Fruit fly (Drosophila melanogaster) whole organism, embryonic: ENCODE data around the gene Cyp318a1.

ENCODE experiments used
- ATbp ChIP-seq: fragments of 200-800 bp; sonication (Bioruptor generic); optimal IDR thresholded peaks from 2 replicates; lab custom pipeline; 2017; ENCODE audit warnings: missing biosample characterization, mild to moderate bottlenecking, missing genetic modification characterization, missing genetic modification reagents
- Antp ChIP-seq: fragments of 200-800 bp; sonication (Bioruptor generic); optimal IDR thresholded peaks from 3 replicates; lab custom pipeline; 2016; ENCODE audit warnings: missing biosample characterization, missing genetic modification characterization
- Blimp-1 ChIP-seq: fragments of 200-800 bp; sonication (Bioruptor generic); optimal IDR thresholded peaks from 3 replicates; lab custom pipeline; 2018; ENCODE audit warnings: missing biosample characterization, missing genetic modification characterization, mild to moderate bottlenecking, moderate library complexity, missing genetic modification reagents
- CG10147 ChIP-seq: fragments of 200-800 bp; sonication (Bioruptor generic); optimal IDR thresholded peaks from 2 replicates; lab custom pipeline; 2019; ENCODE audit warnings: missing biosample characterization, mild to moderate bottlenecking, missing genetic modification characterization, moderate library complexity
- CG10267 ChIP-seq: fragments of 200-800 bp; sonication (Bioruptor generic); optimal IDR thresholded peaks from 2 replicates; lab custom pipeline; 2018; ENCODE audit warnings: missing biosample characterization, mild to moderate bottlenecking, missing genetic modification characterization, moderate library complexity
- CG10366 ChIP-seq: fragments of 200-800 bp; sonication (Bioruptor generic); IDR thresholded peaks from 2 replicates; pipeline ENCODE4 v1.3.6; 2022; ENCODE audit warnings: missing biosample characterization, missing genetic modification characterization
- CG11093 ChIP-seq: fragments of 200-800 bp; sonication (Bioruptor generic); IDR thresholded peaks from 3 replicates; pipeline ENCODE4 v1.3.6; 2022; ENCODE audit warnings: missing biosample characterization, missing genetic modification characterization
- CG13296 ChIP-seq: fragments of 200-800 bp; sonication (Bioruptor generic); optimal IDR thresholded peaks from 3 replicates; lab custom pipeline; 2018; ENCODE audit warnings: missing biosample characterization, mild to moderate bottlenecking, missing genetic modification characterization
- CG13894 ChIP-seq: fragments of 200-800 bp; sonication (Bioruptor generic); optimal IDR thresholded peaks from 3 replicates; lab custom pipeline; 2018; ENCODE audit warnings: missing biosample characterization, mild to moderate bottlenecking, missing genetic modification characterization, moderate library complexity
- CG15269 ChIP-seq: fragments of 200-800 bp; sonication (Bioruptor generic); optimal IDR thresholded peaks from 2 replicates; lab custom pipeline; 2018; ENCODE audit warnings: missing biosample characterization, mild to moderate bottlenecking, missing genetic modification characterization, moderate library complexity
- CG1832 ChIP-seq: fragments of 200-800 bp; sonication (Bioruptor generic); optimal IDR thresholded peaks from 2 replicates; lab custom pipeline; 2017; ENCODE audit warnings: missing biosample characterization, mild to moderate bottlenecking, missing genetic modification characterization, inconsistent platforms
- CG2120 ChIP-seq: fragments of 200-800 bp; sonication (Bioruptor generic); optimal IDR thresholded peaks from 3 replicates; lab custom pipeline; 2016; ENCODE audit warnings: missing biosample characterization, missing genetic modification characterization
- CG30403 ChIP-seq: fragments of 200-800 bp; sonication (Bioruptor generic); optimal IDR thresholded peaks from 3 replicates; lab custom pipeline; 2016; ENCODE audit warnings: missing biosample characterization, missing genetic modification characterization
- CG33557 ChIP-seq: fragments of 200-800 bp; sonication (Bioruptor generic); optimal IDR thresholded peaks from 2 replicates; lab custom pipeline; 2019; ENCODE audit warnings: missing biosample characterization, mild to moderate bottlenecking, missing genetic modification characterization, moderate library complexity
- CG5180 ChIP-seq: fragments of 200-800 bp; sonication (Bioruptor generic); optimal IDR thresholded peaks from 3 replicates; lab custom pipeline; 2017; ENCODE audit warnings: missing biosample characterization, missing genetic modification characterization, mild to moderate bottlenecking, moderate library complexity, missing genetic modification reagents
- CG6813 ChIP-seq: fragments of 200-800 bp; sonication (Bioruptor generic); optimal IDR thresholded peaks from 2 replicates; lab custom pipeline; 2017; ENCODE audit warnings: missing biosample characterization, missing genetic modification characterization, mild to moderate bottlenecking, moderate library complexity, missing genetic modification reagents
- CG7556 ChIP-seq: fragments of 200-800 bp; sonication (Bioruptor generic); optimal IDR thresholded peaks from 2 replicates; lab custom pipeline; 2017; ENCODE audit warnings: missing biosample characterization, mild to moderate bottlenecking, missing genetic modification characterization
- CG7839 ChIP-seq: fragments of 200-800 bp; sonication (Bioruptor generic); optimal IDR thresholded peaks from 3 replicates; lab custom pipeline; 2018; ENCODE audit warnings: missing biosample characterization, mild to moderate bottlenecking, missing genetic modification characterization, moderate library complexity
- CG8290 ChIP-seq, 3 experiments: fragments of 200-800 bp; sonication (Bioruptor generic); optimal IDR thresholded peaks; 2 replicates each; lab custom pipeline; 2016 to 2019; ENCODE audit warnings: missing biosample characterization in 3 of 3, missing genetic modification characterization in 3 of 3, mild to moderate bottlenecking in 2 of 3, moderate library complexity in 1 of 3
- CG8388 ChIP-seq: fragments of 200-800 bp; sonication (Bioruptor generic); optimal IDR thresholded peaks from 2 replicates; lab custom pipeline; 2019; ENCODE audit warnings: missing biosample characterization, mild to moderate bottlenecking, missing genetic modification characterization, moderate library complexity
- CG9727 ChIP-seq: fragments of 200-800 bp; sonication (Bioruptor generic); optimal IDR thresholded peaks from 3 replicates; lab custom pipeline; 2017; ENCODE audit warnings: missing biosample characterization, mild to moderate bottlenecking, missing genetic modification characterization
- CoRest ChIP-seq: fragments of 200-800 bp; sonication (Bioruptor generic); optimal IDR thresholded peaks from 3 replicates; lab custom pipeline; 2018; ENCODE audit warnings: missing biosample characterization, mild to moderate bottlenecking, missing genetic modification characterization, moderate library complexity
- Deaf1 ChIP-seq: fragments of 200-800 bp; optimal IDR thresholded peaks from 3 replicates; lab custom pipeline; 2019; ENCODE audit warnings: missing biosample characterization, mild to moderate bottlenecking, missing genetic modification characterization, moderate library complexity
- Fer3 ChIP-seq: fragments of 200-800 bp; sonication (Bioruptor generic); optimal IDR thresholded peaks from 2 replicates; lab custom pipeline; 2018; ENCODE audit warnings: missing biosample characterization, mild to moderate bottlenecking, missing genetic modification characterization, moderate library complexity
- Gsc ChIP-seq: fragments of 200-800 bp; sonication (Bioruptor generic); IDR thresholded peaks from 2 replicates; pipeline ENCODE4 v1.3.6; 2022; ENCODE audit warnings: missing biosample characterization, missing genetic modification characterization
- HLHmδ ChIP-seq: fragments of 200-800 bp; sonication (Bioruptor generic); optimal IDR thresholded peaks from 2 replicates; lab custom pipeline; 2018; ENCODE audit warnings: missing biosample characterization, mild to moderate bottlenecking, missing genetic modification characterization, moderate library complexity
- Hmr ChIP-seq: fragments of 200-800 bp; sonication (Bioruptor generic); optimal IDR thresholded peaks from 3 replicates; lab custom pipeline; 2017; ENCODE audit warnings: mild to moderate bottlenecking, missing biosample characterization, missing genetic modification reagents, missing genetic modification characterization
- Hr51 ChIP-seq, 2 experiments: fragments of 200-800 bp; sonication (Bioruptor generic); optimal IDR thresholded peaks; 2 replicates in 1 of 2; 3 replicates in 1 of 2; lab custom pipeline; 2016 to 2018; ENCODE audit warnings: missing biosample characterization in 2 of 2, missing genetic modification characterization in 2 of 2, mild to moderate bottlenecking in 1 of 2, moderate library complexity in 1 of 2
- Med ChIP-seq: fragments of 200-800 bp; sonication (Bioruptor generic); peaks from one replicate; lab custom pipeline; 2016; ENCODE audit warnings: missing biosample characterization, missing genetic modification characterization, mild to moderate bottlenecking, inconsistent platforms, moderate library complexity
- Meics ChIP-seq: fragments of 200-800 bp; sonication (Bioruptor generic); optimal IDR thresholded peaks from 2 replicates; lab custom pipeline; 2017; ENCODE audit warnings: missing biosample characterization, mild to moderate bottlenecking, missing genetic modification characterization
- NfI ChIP-seq: fragments of 200-800 bp; sonication (Bioruptor generic); optimal IDR thresholded peaks from 3 replicates; lab custom pipeline; 2018; ENCODE audit warnings: missing biosample characterization, mild to moderate bottlenecking, missing genetic modification characterization, moderate library complexity
- Pdp1 ChIP-seq, 2 experiments: fragments of 200-800 bp; sonication (Bioruptor generic); optimal IDR thresholded peaks; 3 replicates each; lab custom pipeline; 2016; ENCODE audit warnings: missing biosample characterization in 2 of 2, missing genetic modification characterization in 2 of 2, mild to moderate bottlenecking in 1 of 2, moderate library complexity in 1 of 2
- Ravus ChIP-seq: fragments of 200-800 bp; sonication (Bioruptor generic); IDR thresholded peaks from 2 replicates; pipeline ENCODE4 v1.3.6; 2022; ENCODE audit warnings: missing biosample characterization, missing genetic modification characterization
- Rfx ChIP-seq: fragments of 200-800 bp; sonication (Bioruptor generic); IDR thresholded peaks from 2 replicates; pipeline ENCODE4 v1.3.6; 2022; ENCODE audit warnings: missing biosample characterization, missing genetic modification characterization
- cas ChIP-seq: fragments of 200-800 bp; sonication (Bioruptor generic); IDR thresholded peaks from 2 replicates; pipeline ENCODE4 v1.3.6; 2022; ENCODE audit warnings: missing biosample characterization, missing genetic modification characterization
- caup ChIP-seq: fragments of 200-800 bp; sonication (Bioruptor generic); optimal IDR thresholded peaks from 3 replicates; lab custom pipeline; 2017; ENCODE audit warnings: missing biosample characterization, mild to moderate bottlenecking, missing genetic modification characterization, moderate library complexity; ENCODE audit not compliant: severe bottlenecking
- cwo ChIP-seq: fragments of 200-800 bp; sonication (Bioruptor generic); optimal IDR thresholded peaks from 3 replicates; lab custom pipeline; 2017; ENCODE audit warnings: missing biosample characterization, missing genetic modification characterization, mild to moderate bottlenecking, moderate library complexity, missing genetic modification reagents
- kni ChIP-seq: fragments of 200-800 bp; sonication (Bioruptor generic); optimal IDR thresholded peaks from 3 replicates; lab custom pipeline; 2017; ENCODE audit warnings: mild to moderate bottlenecking, missing biosample characterization, missing genetic modification reagents, missing genetic modification characterization
- lab ChIP-seq: fragments of 200-800 bp; sonication (Bioruptor generic); optimal IDR thresholded peaks from 3 replicates; lab custom pipeline; 2017; ENCODE audit warnings: missing biosample characterization, missing genetic modification characterization, mild to moderate bottlenecking, moderate library complexity, missing genetic modification reagents
- mld ChIP-seq: fragments of 200-800 bp; sonication (Bioruptor generic); IDR thresholded peaks from 3 replicates; pipeline ENCODE4 v1.3.6; 2022; ENCODE audit warnings: missing biosample characterization, missing genetic modification characterization; ENCODE audit not compliant: partially characterized antibody
- nerfin-1 ChIP-seq: fragments of 200-800 bp; sonication (Bioruptor generic); optimal IDR thresholded peaks from 3 replicates; lab custom pipeline; 2019; ENCODE audit warnings: missing biosample characterization, mild to moderate bottlenecking, missing genetic modification characterization, moderate library complexity
- nmo ChIP-seq: fragments of 200-800 bp; sonication (Bioruptor generic); optimal IDR thresholded peaks from 2 replicates; lab custom pipeline; 2018; ENCODE audit warnings: missing biosample characterization, mild to moderate bottlenecking, missing genetic modification characterization, moderate library complexity
- org-1 ChIP-seq: fragments of 200-800 bp; sonication (Bioruptor generic); optimal IDR thresholded peaks from 2 replicates; lab custom pipeline; 2017; ENCODE audit warnings: missing biosample characterization, missing genetic modification characterization
- schlank ChIP-seq: fragments of 200-800 bp; sonication (Bioruptor generic); optimal IDR thresholded peaks from 2 replicates; lab custom pipeline; 2018; ENCODE audit warnings: missing biosample characterization, mild to moderate bottlenecking, missing genetic modification characterization
- scrt ChIP-seq: fragments of 200-800 bp; sonication (Bioruptor generic); optimal IDR thresholded peaks from 2 replicates; lab custom pipeline; 2018; ENCODE audit warnings: missing biosample characterization, mild to moderate bottlenecking, missing genetic modification characterization, moderate library complexity
- slbo ChIP-seq: fragments of 200-800 bp; sonication (Bioruptor generic); IDR thresholded peaks from 2 replicates; pipeline ENCODE4 v1.3.6; 2022; ENCODE audit warnings: missing biosample characterization, missing genetic modification characterization

The Cyp318a1 gene

DNA sequence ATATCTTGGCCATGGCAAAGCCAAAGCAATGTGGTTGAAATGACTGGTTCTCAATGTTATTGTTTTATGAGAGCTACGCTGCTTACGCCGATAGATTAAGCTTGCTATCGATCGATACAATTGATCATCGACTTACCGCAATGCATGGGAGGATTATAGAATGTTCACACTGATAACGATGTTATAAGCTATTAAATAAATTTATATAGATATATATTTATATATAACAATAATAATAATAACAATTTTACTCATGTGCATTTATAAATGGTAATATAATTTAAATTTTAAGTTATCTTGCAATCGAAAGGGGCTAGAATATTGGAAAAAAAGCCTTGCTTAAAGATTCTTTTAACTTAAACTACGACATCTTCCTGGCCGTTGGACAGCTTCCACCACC is 40.3 kb downstream of the Cyp318a1 start, which contains the start of gene moon:
Gene moon, minus strand, starts transcription at position 101 of the 400 bp plus-strand sequence.
- no peak for TF ChIP-seq Antp
- no peak for TF ChIP-seq CG2120 (GFP tag; lab: Kevin White, UChicago)
- TF ChIP-seq mld, result no peak
- no peak for TF ChIP-seq caup
- TF ChIP-seq kni (GFP tag; lab: Kevin White, UChicago), result no peak
- TF ChIP-seq, all 482 proteins: peak for 0

DNA sequence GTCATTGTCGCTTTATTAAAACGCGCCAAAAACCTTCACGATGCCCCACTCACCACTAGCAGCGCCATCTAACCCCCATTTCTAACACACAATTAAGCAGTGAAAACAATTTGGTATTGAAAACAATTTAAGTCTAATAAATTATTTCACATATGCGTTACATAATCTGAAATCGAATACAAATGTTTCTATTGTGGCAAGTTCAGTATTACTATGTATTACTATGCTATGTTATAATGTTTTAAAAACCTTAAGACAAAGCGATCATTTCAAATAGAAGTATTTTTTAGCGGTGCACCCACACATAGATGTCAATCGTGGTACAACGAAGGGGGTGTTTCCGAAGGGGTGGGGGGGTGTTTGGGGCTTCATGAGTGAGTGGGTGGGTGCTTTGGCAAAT is 41.2 kb downstream of the Cyp318a1 start:
- TF ChIP-seq org-1 (peak; percentile 2), Gsc (GFP tag; lab: Robert Waterston, UW) (no peak), Rfx (GFP tag; lab: Robert Waterston, UW) (0 out of 2 replicates have a peak, but pooled peaks have one; percentile 20), CG15269 (peak; percentile 57), Fer3 (peak; percentile 6), CG7839 (tag; lab: Kevin White, UChicago) (peak; percentile 54), CG8388 (peak; percentile 1), CG8290 (GFP tag; optimal IDR thresholded peaks at IDR 0.05; lab: Kevin White, UChicago) (no peak), CG8290 (tag; optimal IDR thresholded peaks at IDR 0.05; lab: Kevin White, UChicago) (peak in 1 of 2 experiments; percentile 53), ATbp (GFP tag; lab: Kevin White, UChicago) (peak; percentile 22), nerfin-1 (peak; percentile 11), CG1832 (GFP tag; lab: Kevin White, UChicago) (no peak), Hr51 (GFP tag; optimal IDR thresholded peaks at IDR 0.05; lab: Kevin White, UChicago) (peak in 1 of 2 experiments; percentile 44), CG13894 (tag; lab: Kevin White, UChicago) (peak; percentile 2), CG13296 (GFP tag; lab: Kevin White, UChicago) (peak; percentile 24), CG6813 (GFP tag; lab: Kevin White, UChicago) (peak; percentile 12), CoRest (peak; percentile 29), schlank (tag; lab: Kevin White, UChicago) (no peak), Med (GFP tag; lab: Kevin White, UChicago) (peak; percentile 81), Ravus (GFP tag; lab: Robert Waterston, UW) (no peak), Hmr (GFP tag; lab: Kevin White, UChicago) (peak; percentile 45), scrt (GFP tag; lab: Kevin White, UChicago) (peak; percentile 50), caup (no peak), NfI (GFP tag; lab: Kevin White, UChicago) (peak; percentile 29), CG10147 (GFP tag; lab: Kevin White, UChicago) (peak; percentile 16), cwo (peak; percentile 42), Meics (peak; percentile 29), CG10366 (GFP tag; lab: Robert Waterston, UW) (peak; percentile 24; the same call in 1 of the 2 replicates), CG10267 (tag; lab: Kevin White, UChicago) (peak; percentile 13), CG30403 (GFP tag; lab: Kevin White, UChicago) (peak; percentile 25), CG9727 (no peak), CG5180 (GFP tag; lab: Kevin White, UChicago) (no peak), Deaf1 (tag; lab: Kevin White, UChicago) (peak; percentile 5), CG33557 (GFP tag; lab: Kevin White, UChicago) (no peak), CG7556 (GFP tag; lab: Kevin White, UChicago) (peak; percentile 35), Pdp1 (GFP tag; optimal IDR thresholded peaks at IDR 0.05; lab: Kevin White, UChicago) (peak in 1 of 2 experiments; percentile 47), lab (GFP tag; lab: Kevin White, UChicago) (peak; percentile 70), HLHmδ (GFP tag; lab: Kevin White, UChicago) (no peak), slbo (GFP tag; lab: Robert Waterston, UW) (peak; percentile 36), Blimp-1 (GFP tag; lab: Kevin White, UChicago) (peak; percentile 35), CG11093 (GFP tag; lab: Robert Waterston, UW) (0 out of 3 replicates have a peak, but pooled peaks have one; percentile 13), cas (no peak), nmo (peak; percentile 13)
